Fruit fly (Drosophila melanogaster) whole organism, pupa: ENCODE data around the gene CG45045.

Source experiments
- Ets98B ChIP-seq: fragments of 200-800 bp; sonication (Bioruptor generic); IDR thresholded peaks from 2 replicates; pipeline ENCODE4 v1.3.6; 2022; ENCODE audit warnings: missing biosample characterization, missing genetic modification characterization
- Pif1A ChIP-seq: fragments of 200-800 bp; sonication (Bioruptor generic); optimal IDR thresholded peaks from 3 replicates; lab custom pipeline; 2016; ENCODE audit warnings: missing biosample characterization, missing genetic modification characterization
- Snoo ChIP-seq: fragments of 200-800 bp; sonication (Bioruptor generic); optimal IDR thresholded peaks from 3 replicates; lab custom pipeline; 2017; ENCODE audit warnings: missing biosample characterization, mild to moderate bottlenecking, missing genetic modification characterization, inconsistent platforms

- TF ChIP-seq Snoo (tag; lab: Kevin White, UChicago) (no peak), Ets98B (GFP tag; lab: Robert Waterston, UW) (no peak), Pif1A (GFP tag; lab: Kevin White, UChicago) (no peak)
Measured at dm6 chr3R:17709623-17710145, 42.3 kb downstream of the CG45045 start.
